Fruit fly (Drosophila melanogaster) whole organism, prepupa: ENCODE measurements around the gene plx.

Source experiments
- Blimp-1 ChIP-seq: fragments of 200-800 bp; sonication (Bioruptor generic); optimal IDR thresholded peaks from 3 replicates; lab custom pipeline; 2017; ENCODE audit warnings: missing biosample characterization, missing genetic modification characterization, mild to moderate bottlenecking, moderate library complexity, missing genetic modification reagents
- CG10631 ChIP-seq: fragments of 200-800 bp; sonication (Bioruptor generic); optimal IDR thresholded peaks from 2 replicates; lab custom pipeline; 2016; ENCODE audit warnings: missing biosample characterization, missing genetic modification characterization
- CG10669 ChIP-seq: fragments of 200-800 bp; sonication (Bioruptor generic); optimal IDR thresholded peaks from 3 replicates; lab custom pipeline; 2018; ENCODE audit warnings: missing biosample characterization, mild to moderate bottlenecking, missing genetic modification characterization, moderate library complexity
- CG11294 ChIP-seq: fragments of 200-800 bp; sonication (Bioruptor generic); IDR thresholded peaks from 2 replicates; pipeline ENCODE4 v1.3.6; 2022; ENCODE audit warnings: missing biosample characterization, missing genetic modification characterization
- CG11762 ChIP-seq: fragments of 200-800 bp; sonication (Bioruptor generic); optimal IDR thresholded peaks from 3 replicates; lab custom pipeline; 2016; ENCODE audit warnings: missing biosample characterization, missing genetic modification characterization; ENCODE audit not compliant: insufficient read depth
- CG11902 ChIP-seq: fragments of 200-800 bp; sonication (Bioruptor generic); optimal IDR thresholded peaks from 3 replicates; lab custom pipeline; 2016; ENCODE audit warnings: missing biosample characterization, missing genetic modification characterization
- CG16779 ChIP-seq: fragments of 200-800 bp; sonication (Bioruptor generic); optimal IDR thresholded peaks from 3 replicates; lab custom pipeline; 2017; ENCODE audit warnings: missing biosample characterization, mild to moderate bottlenecking, missing genetic modification characterization
- CG3032 ChIP-seq: fragments of 200-800 bp; optimal IDR thresholded peaks from 2 replicates; lab custom pipeline; 2019; ENCODE audit warnings: missing biosample characterization, mild to moderate bottlenecking, missing genetic modification characterization, moderate library complexity
- CG31627 ChIP-seq: fragments of 200-800 bp; sonication (Bioruptor generic); optimal IDR thresholded peaks from 3 replicates; lab custom pipeline; 2016; ENCODE audit warnings: missing biosample characterization, missing genetic modification characterization
- CG3919 ChIP-seq: fragments of 200-800 bp; sonication (Bioruptor generic); optimal IDR thresholded peaks from 3 replicates; lab custom pipeline; 2016; ENCODE audit warnings: missing biosample characterization, missing genetic modification characterization
- CG4318 ChIP-seq: fragments of 200-800 bp; sonication (Bioruptor generic); optimal IDR thresholded peaks from 3 replicates; lab custom pipeline; 2017; ENCODE audit warnings: missing biosample characterization, mild to moderate bottlenecking, missing genetic modification characterization
- CG6163 ChIP-seq: fragments of 200-800 bp; sonication (Bioruptor generic); IDR thresholded peaks from 3 replicates; pipeline ENCODE4 v1.3.6; 2022; ENCODE audit warnings: missing biosample characterization, missing genetic modification characterization
- CG6276 ChIP-seq: fragments of 200-800 bp; sonication (Bioruptor generic); optimal IDR thresholded peaks from 2 replicates; lab custom pipeline; 2017; ENCODE audit warnings: missing biosample characterization, mild to moderate bottlenecking, missing genetic modification characterization
- CG6792 ChIP-seq: fragments of 200-800 bp; sonication (Bioruptor generic); optimal IDR thresholded peaks from 3 replicates; lab custom pipeline; 2016; ENCODE audit warnings: missing biosample characterization, missing genetic modification characterization
- CG6808 ChIP-seq: fragments of 200-800 bp; sonication (Bioruptor generic); optimal IDR thresholded peaks from 3 replicates; lab custom pipeline; 2017; ENCODE audit warnings: missing biosample characterization, missing genetic modification characterization, mild to moderate bottlenecking, moderate library complexity, missing genetic modification reagents
- CG8119 ChIP-seq: fragments of 200-800 bp; sonication (Bioruptor generic); IDR thresholded peaks from 3 replicates; pipeline ENCODE4 v1.3.6; 2022; ENCODE audit warnings: missing biosample characterization, missing genetic modification characterization
- CG8319 ChIP-seq: fragments of 200-800 bp; sonication (Bioruptor generic); optimal IDR thresholded peaks from 3 replicates; lab custom pipeline; 2016; ENCODE audit warnings: missing biosample characterization, missing genetic modification characterization
- CG8632 ChIP-seq: fragments of 200-800 bp; sonication (Bioruptor generic); optimal IDR thresholded peaks from 3 replicates; lab custom pipeline; 2016; ENCODE audit warnings: missing biosample characterization, missing genetic modification characterization
- CG9139 ChIP-seq: fragments of 200-800 bp; sonication (Bioruptor generic); optimal IDR thresholded peaks from 3 replicates; lab custom pipeline; 2017; ENCODE audit warnings: missing biosample characterization, mild to moderate bottlenecking, missing genetic modification characterization
- Eip75B ChIP-seq: fragments of 200-800 bp; sonication (Bioruptor generic); optimal IDR thresholded peaks from 3 replicates; lab custom pipeline; 2016; ENCODE audit warnings: missing biosample characterization, missing genetic modification characterization
- Eip93F ChIP-seq: fragments of 200-800 bp; sonication (Bioruptor generic); optimal IDR thresholded peaks from 2 replicates; lab custom pipeline; 2016; ENCODE audit warnings: missing biosample characterization, mild to moderate bottlenecking, missing genetic modification characterization
- Ets21C ChIP-seq: fragments of 200-800 bp; sonication (Bioruptor generic); optimal IDR thresholded peaks from 3 replicates; lab custom pipeline; 2016; ENCODE audit warnings: missing biosample characterization, missing genetic modification characterization
- Ets96B ChIP-seq: fragments of 200-800 bp; optimal IDR thresholded peaks from 2 replicates; lab custom pipeline; 2019; ENCODE audit warnings: missing biosample characterization, mild to moderate bottlenecking, missing genetic modification characterization, moderate library complexity
- Gug ChIP-seq: fragments of 200-800 bp; sonication (Bioruptor generic); IDR thresholded peaks from 2 replicates; pipeline ENCODE4 v1.3.6; 2022; ENCODE audit warnings: missing biosample characterization, missing genetic modification characterization
- Hr39 ChIP-seq: fragments of 200-800 bp; sonication (Bioruptor generic); optimal IDR thresholded peaks from 2 replicates; lab custom pipeline; 2016; ENCODE audit warnings: missing biosample characterization, missing genetic modification characterization
- Hr4 ChIP-seq: fragments of 200-800 bp; sonication (Bioruptor generic); optimal IDR thresholded peaks from 3 replicates; lab custom pipeline; 2016; ENCODE audit warnings: missing biosample characterization, missing genetic modification characterization
- Lpt ChIP-seq: fragments of 200-800 bp; sonication (Bioruptor generic); optimal IDR thresholded peaks from 3 replicates; lab custom pipeline; 2016; ENCODE audit warnings: missing biosample characterization, missing genetic modification characterization
- Met ChIP-seq: fragments of 200-800 bp; sonication (Bioruptor generic); optimal IDR thresholded peaks from 3 replicates; lab custom pipeline; 2016; ENCODE audit warnings: missing biosample characterization, missing genetic modification characterization
- OdsH ChIP-seq: fragments of 200-800 bp; sonication (Bioruptor generic); optimal IDR thresholded peaks from 3 replicates; lab custom pipeline; 2016; ENCODE audit warnings: missing biosample characterization, missing genetic modification characterization
- Smox ChIP-seq: fragments of 200-800 bp; sonication (Bioruptor generic); optimal IDR thresholded peaks from 3 replicates; lab custom pipeline; 2016; ENCODE audit warnings: missing biosample characterization, missing genetic modification characterization
- Sox14 ChIP-seq: fragments of 200-800 bp; sonication (Bioruptor generic); optimal IDR thresholded peaks from 3 replicates; lab custom pipeline; 2016; ENCODE audit warnings: missing biosample characterization, missing genetic modification characterization
- Sox15 ChIP-seq: fragments of 200-800 bp; sonication (Bioruptor generic); optimal IDR thresholded peaks from 3 replicates; lab custom pipeline; 2016; ENCODE audit warnings: missing biosample characterization, missing genetic modification characterization
- achi ChIP-seq: fragments of 200-800 bp; sonication (Bioruptor generic); optimal IDR thresholded peaks from 3 replicates; lab custom pipeline; 2016; ENCODE audit warnings: missing biosample characterization, missing genetic modification characterization
- acj6 ChIP-seq: fragments of 200-800 bp; sonication (Bioruptor generic); optimal IDR thresholded peaks from 3 replicates; lab custom pipeline; 2016; ENCODE audit warnings: missing biosample characterization, missing genetic modification characterization
- cyc ChIP-seq: fragments of 200-800 bp; sonication (Bioruptor generic); optimal IDR thresholded peaks from 3 replicates; lab custom pipeline; 2016; ENCODE audit warnings: missing biosample characterization, missing genetic modification characterization
- dac ChIP-seq: fragments of 200-800 bp; sonication (Bioruptor generic); optimal IDR thresholded peaks from 2 replicates; lab custom pipeline; 2017; ENCODE audit warnings: missing biosample characterization, mild to moderate bottlenecking, missing genetic modification characterization
- dsx ChIP-seq: fragments of 200-800 bp; optimal IDR thresholded peaks from 3 replicates; lab custom pipeline; 2019; ENCODE audit warnings: missing biosample characterization, mild to moderate bottlenecking, missing genetic modification characterization, moderate library complexity; ENCODE audit not compliant: poor library complexity, severe bottlenecking
- eg ChIP-seq: fragments of 200-800 bp; sonication (Bioruptor generic); IDR thresholded peaks from 3 replicates; pipeline ENCODE4 v1.3.6; 2022; ENCODE audit warnings: missing biosample characterization, missing genetic modification characterization
- esn ChIP-seq: fragments of 200-800 bp; sonication (Bioruptor generic); optimal IDR thresholded peaks from 2 replicates; lab custom pipeline; 2016; ENCODE audit warnings: missing biosample characterization, mild to moderate bottlenecking, missing genetic modification characterization, moderate library complexity
- fd59A ChIP-seq: fragments of 200-800 bp; sonication (Bioruptor generic); optimal IDR thresholded peaks from 2 replicates; lab custom pipeline; 2017; ENCODE audit warnings: missing biosample characterization, mild to moderate bottlenecking, missing genetic modification characterization, missing genetic modification reagents
- fd85E ChIP-seq: fragments of 200-800 bp; sonication (Bioruptor generic); optimal IDR thresholded peaks from 3 replicates; lab custom pipeline; 2016; ENCODE audit warnings: missing biosample characterization, missing genetic modification characterization
- lz ChIP-seq: fragments of 200-800 bp; sonication (Bioruptor generic); optimal IDR thresholded peaks from 3 replicates; lab custom pipeline; 2016; ENCODE audit warnings: missing biosample characterization, missing genetic modification characterization
- net ChIP-seq: fragments of 200-800 bp; sonication (Bioruptor generic); optimal IDR thresholded peaks from 3 replicates; lab custom pipeline; 2016; ENCODE audit warnings: missing biosample characterization, missing genetic modification characterization
- pdm3 ChIP-seq: fragments of 200-800 bp; sonication (Bioruptor generic); optimal IDR thresholded peaks from 3 replicates; lab custom pipeline; 2016; ENCODE audit warnings: missing biosample characterization, missing genetic modification characterization
- salr ChIP-seq, 2 experiments: fragments of 200-800 bp; sonication (Bioruptor generic); optimal IDR thresholded peaks; 3 replicates each; lab custom pipeline; 2016 to 2018; ENCODE audit warnings: missing biosample characterization in 2 of 2, missing genetic modification characterization in 2 of 2, mild to moderate bottlenecking in 1 of 2
- spab ChIP-seq: fragments of 200-800 bp; sonication (Bioruptor generic); optimal IDR thresholded peaks from 2 replicates; lab custom pipeline; 2017; ENCODE audit warnings: missing biosample characterization, mild to moderate bottlenecking, missing genetic modification characterization, missing genetic modification reagents
- ss ChIP-seq, 2 experiments: fragments of 200-800 bp; sonication (Bioruptor generic); optimal IDR thresholded peaks; 2 replicates in 1 of 2; 3 replicates in 1 of 2; lab custom pipeline; 2017 to 2018; ENCODE audit warnings: mild to moderate bottlenecking in 2 of 2, missing biosample characterization in 2 of 2, missing genetic modification characterization in 2 of 2, moderate library complexity in 1 of 2
- topi ChIP-seq: fragments of 200-800 bp; sonication (Bioruptor generic); optimal IDR thresholded peaks from 3 replicates; lab custom pipeline; 2016; ENCODE audit warnings: missing biosample characterization, missing genetic modification characterization
- vri ChIP-seq: fragments of 200-800 bp; sonication (Bioruptor generic); optimal IDR thresholded peaks from 3 replicates; lab custom pipeline; 2016; ENCODE audit warnings: missing biosample characterization, mild to moderate bottlenecking, missing genetic modification characterization

The plx gene

DNA sequence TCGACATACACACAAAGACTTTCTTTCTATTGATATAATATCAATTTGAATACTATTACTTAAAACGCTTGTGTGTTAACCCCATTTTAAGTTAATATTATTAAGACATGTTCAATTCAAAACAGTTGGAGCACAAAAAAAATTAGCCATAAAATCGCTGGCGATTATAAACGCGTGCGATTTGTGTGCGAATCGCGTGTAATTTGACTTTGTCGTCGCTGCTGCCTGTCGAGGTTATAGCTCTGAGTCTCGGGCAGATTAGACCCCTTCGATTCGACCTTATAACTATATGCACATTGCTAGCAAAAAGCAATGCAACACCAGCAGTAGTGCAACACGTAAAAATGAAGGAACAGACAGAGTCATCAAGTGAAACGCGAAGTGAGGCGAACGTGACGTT is 19.3 kb downstream of the plx start:
- TF ChIP-seq CG31627 (GFP tag; lab: Kevin White, UChicago) = no peak
- no peak for TF ChIP-seq CG10631 (GFP tag; lab: Kevin White, UChicago)
- TF ChIP-seq topi = no peak

DNA sequence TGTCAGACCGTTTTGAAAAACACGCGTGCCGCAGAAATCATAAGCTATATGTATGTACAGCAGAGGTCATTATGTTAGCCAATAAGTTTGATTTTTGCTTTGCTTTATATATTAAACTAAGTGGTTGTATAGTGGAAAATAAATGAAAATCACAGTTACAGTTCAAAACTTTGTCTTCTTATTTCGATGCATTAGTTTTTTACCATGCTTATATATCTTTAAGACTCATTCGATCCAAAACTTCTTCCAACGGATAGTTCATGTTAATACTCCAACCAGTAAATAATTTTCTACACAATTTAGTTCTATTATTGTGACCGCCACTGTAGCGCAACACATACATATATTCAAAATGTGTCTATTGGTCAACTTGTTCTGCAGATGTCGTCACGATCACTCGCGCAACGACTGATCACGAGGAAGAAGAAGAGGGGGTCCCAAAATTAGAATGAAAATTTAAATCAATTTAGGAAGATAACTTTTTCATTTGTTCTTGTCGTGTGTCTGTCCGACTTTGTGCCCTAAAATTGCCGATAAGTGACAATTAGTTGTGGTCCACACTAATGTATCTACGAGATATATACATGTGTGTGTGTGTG is 19.9 kb downstream of the plx start:
- TF ChIP-seq CG6276 (GFP tag; lab: Kevin White, UChicago) (peak; percentile 71), Blimp-1 (GFP tag; lab: Kevin White, UChicago) (no peak), CG8319 (GFP tag; lab: Kevin White, UChicago) (no peak), CG8632 (peak; percentile 18), Lpt (peak; percentile 6), lz (peak; percentile 11), CG6792 (no peak), salr (GFP tag; optimal IDR thresholded peaks at IDR 0.05; lab: Kevin White, UChicago) (peak in 1 of 2 experiments; percentile 53), CG11902 (GFP tag; lab: Kevin White, UChicago) (no peak), CG11762 (GFP tag; lab: Kevin White, UChicago) (no peak), Met (peak; percentile 18), vri (no peak), net (GFP tag; lab: Kevin White, UChicago) (peak; percentile 11), Sox14 (GFP tag; lab: Kevin White, UChicago) (peak; percentile 37), CG9139 (GFP tag; lab: Kevin White, UChicago) (no peak), eg (GFP tag; lab: Robert Waterston, UW) (peak; percentile 72; the same call in 2 of the 3 replicates), Gug (GFP tag; lab: Robert Waterston, UW) (peak; percentile 35; the same call in 1 of the 2 replicates), topi (no peak), ss (GFP tag; optimal IDR thresholded peaks at IDR 0.05; lab: Kevin White, UChicago) (no peak), CG10669 (GFP tag; lab: Kevin White, UChicago) (no peak), acj6 (peak; percentile 49), pdm3 (GFP tag; lab: Kevin White, UChicago) (peak; percentile 60), CG16779 (tag; lab: Kevin White, UChicago) (peak; percentile 25), CG31627 (GFP tag; lab: Kevin White, UChicago) (peak; percentile 16), spab (GFP tag; lab: Kevin White, UChicago) (peak; percentile 28), fd59A (no peak), Eip75B (GFP tag; lab: Kevin White, UChicago) (no peak), CG6808 (GFP tag; lab: Kevin White, UChicago) (peak; percentile 41), Ets96B (tag; lab: Kevin White, UChicago) (no peak), Ets21C (no peak), CG3032 (tag; lab: Kevin White, UChicago) (no peak), Smox (GFP tag; lab: Kevin White, UChicago) (peak; percentile 1), CG8119 (GFP tag; lab: Robert Waterston, UW) (peak; percentile 74), esn (no peak), cyc (GFP tag; lab: Kevin White, UChicago) (no peak), CG6163 (GFP tag; lab: Robert Waterston, UW) (peak; percentile 39; the same call in 1 of the 3 replicates), dac (GFP tag; lab: Kevin White, UChicago) (no peak), CG4318 (GFP tag; lab: Kevin White, UChicago) (peak; percentile 32), Hr39 (GFP tag; lab: Kevin White, UChicago) (peak; percentile 10), dsx (GFP tag; lab: Kevin White, UChicago) (no peak), CG3919 (GFP tag; lab: Kevin White, UChicago) (peak; percentile 44), fd85E (no peak), achi (GFP tag; lab: Kevin White, UChicago) (peak; percentile 28), OdsH (peak; percentile 65), Hr4 (peak; percentile 72), Sox15 (GFP tag; lab: Kevin White, UChicago) (no peak), CG11294 (peak; percentile 60; the same call in 1 of the 2 replicates), Eip93F (GFP tag; lab: Kevin White, UChicago) (no peak)
